Worm (Caenorhabditis elegans) whole organism, late embryonic: ENCODE measurements around the gene lst-4.

Experiments
- ama-1 ChIP-seq: fragments of 150-350 bp; optimal IDR thresholded peaks from 2 replicates; lab custom pipeline; 2014
- ceh-6 ChIP-seq: fragments of 200-800 bp; sonication (Bioruptor generic); optimal IDR thresholded peaks from 2 replicates; lab custom pipeline; 2018; ENCODE audit warnings: mild to moderate bottlenecking, missing genetic modification characterization, missing compliant biosample characterization

- TF ChIP-seq ama-1 = no peak
- TF ChIP-seq ceh-6 = no peak
Measured at ce11 chrIV:14070185-14070991, 728 bp upstream of the lst-4 start.
